Fruit fly (Drosophila melanogaster): ENCODE data around the gene Asciz.

Gene Asciz

dm6 chr3L:3127544-3127943, 38.5 kb downstream of the Asciz start, which contains the start of gene promL (continued):
- TF ChIP-seq rib (GFP tag; IDR thresholded peaks at IDR 0.05) (no peak), esg (GFP tag; conservative IDR thresholded peaks at IDR 0.05) (no peak), CG4328 (GFP tag; optimal IDR thresholded peaks at IDR 0.05) (peak; percentile 49), jigr1 (GFP tag; IDR thresholded peaks at IDR 0.05) (no peak), lilli (GFP tag; optimal IDR thresholded peaks at IDR 0.05) (peak; percentile 47), Myb (GFP tag; optimal IDR thresholded peaks at IDR 0.05) (peak; percentile 99), mld (GFP tag; IDR thresholded peaks at IDR 0.05; ENCODE audit: partially characterized antibody) (no peak), ap (GFP tag; IDR thresholded peaks at IDR 0.05) (no peak), H2.0 (GFP tag; IDR thresholded peaks at IDR 0.05) (no peak), CG32532 (GFP tag; IDR thresholded peaks at IDR 0.05) (peak; percentile 63), CG5180 (GFP tag; optimal IDR thresholded peaks at IDR 0.05) (peak; percentile 27), CG10431 (GFP tag; optimal IDR thresholded peaks at IDR 0.05) (peak; percentile 66), Hey (tag; optimal IDR thresholded peaks at IDR 0.05) (peak; percentile 16), cas (GFP tag; IDR thresholded peaks at IDR 0.05) (no peak), chinmo (GFP tag; IDR thresholded peaks at IDR 0.05; ENCODE audit: partially characterized antibody) (0 out of 4 replicates have a peak, but pooled peaks have one; percentile 61), Nf-YB (GFP tag; optimal IDR thresholded peaks at IDR 0.05) (peak; percentile 58), H15 (GFP tag; IDR thresholded peaks at IDR 0.05) (no peak), ash1 (GFP tag; optimal IDR thresholded peaks at IDR 0.05) (peak; percentile 32), al (GFP tag; IDR thresholded peaks at IDR 0.05) (no peak), CG32767 (GFP tag; IDR thresholded peaks at IDR 0.05) (peak; percentile 38; the same call in 1 of the 2 replicates), Bgb (GFP tag; IDR thresholded peaks at IDR 0.05; ENCODE audit: partially characterized antibody) (peak; percentile 47; the same call in 1 of the 2 replicates), danr (GFP tag; IDR thresholded peaks at IDR 0.05) (no peak), Antp (GFP tag; optimal IDR thresholded peaks at IDR 0.05) (no peak), Hr78 (GFP tag; optimal IDR thresholded peaks at IDR 0.05) (no peak), hbn (GFP tag; IDR thresholded peaks at IDR 0.05; ENCODE audit: partially characterized antibody) (0 out of 2 replicates have a peak, but pooled peaks have one; percentile 24), hkb (optimal IDR thresholded peaks at IDR 0.05) (no peak), hkb (GFP tag; IDR thresholded peaks at IDR 0.05) (peak; percentile 58), jumu (GFP tag; optimal IDR thresholded peaks at IDR 0.05) (peak; percentile 16), phol (tag; optimal IDR thresholded peaks at IDR 0.05) (peak; percentile 67), CG2120 (GFP tag; optimal IDR thresholded peaks at IDR 0.05) (peak; percentile 14), kay (GFP tag; optimal IDR thresholded peaks at IDR 0.05) (no peak), gsb-n (tag; optimal IDR thresholded peaks at IDR 0.05) (peak; percentile 67), Mes4 (GFP tag; optimal IDR thresholded peaks at IDR 0.05) (peak; percentile 67), CG9437 (GFP tag; optimal IDR thresholded peaks at IDR 0.05) (peak; percentile 50), CG16863 (GFP tag; optimal IDR thresholded peaks at IDR 0.05) (peak; percentile 9), so (GFP tag; IDR thresholded peaks at IDR 0.05) (no peak), ken (GFP tag; IDR thresholded peaks at IDR 0.05) (no peak), CG7987 (GFP tag; optimal IDR thresholded peaks at IDR 0.05) (peak; percentile 84), CG13894 (tag; optimal IDR thresholded peaks at IDR 0.05) (peak; percentile 73), Max (GFP tag; optimal IDR thresholded peaks at IDR 0.05) (peak; percentile 11), Ssrp (tag; optimal IDR thresholded peaks at IDR 0.05) (no peak), Camta (GFP tag; optimal IDR thresholded peaks at IDR 0.05) (peak; percentile 57), CG6765 (GFP tag; optimal IDR thresholded peaks at IDR 0.05) (peak; percentile 81), btn (GFP tag; optimal IDR thresholded peaks at IDR 0.05) (peak; percentile 16), sr (GFP tag; IDR thresholded peaks at IDR 0.05) (no peak), CG42726 (GFP tag; IDR thresholded peaks at IDR 0.05; ENCODE audit: partially characterized antibody) (peak; percentile 48; the same call in 1 of the 2 replicates), CG8359 (GFP tag; optimal IDR thresholded peaks at IDR 0.05; ENCODE audit: borderline replicate concordance) (no peak), jing (GFP tag; optimal IDR thresholded peaks at IDR 0.05) (no peak), CG10543 (GFP tag; optimal IDR thresholded peaks at IDR 0.05) (peak; percentile 76), CG17568 (GFP tag; optimal IDR thresholded peaks at IDR 0.05) (peak; percentile 74), CG6813 (GFP tag; optimal IDR thresholded peaks at IDR 0.05) (peak; percentile 48)
